Worm (Caenorhabditis elegans) whole organism, L3 larva: ENCODE measurements around the gene C04E7.5.

Experiments used
- ama-1 ChIP-seq: fragments of 150-350 bp; optimal IDR thresholded peaks from 2 replicates; lab custom pipeline; 2018
- elt-2 ChIP-seq: sonication (generic microtip); optimal IDR thresholded peaks from 2 replicates; lab custom pipeline; 2016; ENCODE audit warnings: missing genetic modification reagents, mild to moderate bottlenecking, missing genetic modification characterization, missing compliant biosample characterization
- nhr-11 ChIP-seq: fragments of 150-350 bp; optimal IDR thresholded peaks from 2 replicates; lab custom pipeline; 2014; ENCODE audit warnings: missing biosample characterization, missing genetic modification characterization
- skn-1 ChIP-seq: fragments of 150-350 bp; optimal IDR thresholded peaks from 2 replicates; lab custom pipeline; 2014; ENCODE audit warnings: missing biosample characterization, missing genetic modification characterization
- ztf-11 ChIP-seq: fragments of 150-350 bp; optimal IDR thresholded peaks from 2 replicates; lab custom pipeline; 2014; ENCODE audit warnings: missing biosample characterization, missing genetic modification characterization

- TF ChIP-seq elt-2 (no peak), ztf-11 (no peak), ama-1 (lab: Kevin White, UChicago) (no peak), nhr-11 (no peak), skn-1 (tag; lab: Kevin White, UChicago) (no peak)
Observed at ce11 chrX:360479-360878, at the start of gene C04E7.5.
